Fruit fly (Drosophila melanogaster) whole organism, pupa: Measurements from ENCODE around the gene kst.

Experiments
- CG10348 ChIP-seq: fragments of 200-800 bp; sonication (Bioruptor generic); IDR thresholded peaks from 2 replicates; pipeline ENCODE4 v1.3.6; 2022; ENCODE audit warnings: missing biosample characterization, missing genetic modification characterization
- CG12605 ChIP-seq: fragments of 200-800 bp; sonication (Bioruptor generic); IDR thresholded peaks from 2 replicates; pipeline ENCODE4 v1.3.6; 2022; ENCODE audit warnings: missing biosample characterization, missing genetic modification characterization
- CG13204 ChIP-seq: fragments of 200-800 bp; sonication (Bioruptor generic); optimal IDR thresholded peaks from 2 replicates; lab custom pipeline; 2018; ENCODE audit warnings: missing biosample characterization, mild to moderate bottlenecking, missing genetic modification characterization, moderate library complexity
- CG15710 ChIP-seq: fragments of 200-800 bp; sonication (Bioruptor generic); optimal IDR thresholded peaks from 2 replicates; lab custom pipeline; 2018; ENCODE audit warnings: missing biosample characterization, mild to moderate bottlenecking, missing genetic modification characterization, moderate library complexity
- CG17806 ChIP-seq: fragments of 200-800 bp; sonication (Bioruptor generic); optimal IDR thresholded peaks from 2 replicates; lab custom pipeline; 2018; ENCODE audit warnings: missing biosample characterization, mild to moderate bottlenecking, missing genetic modification characterization, moderate library complexity
- CG4496 ChIP-seq: fragments of 200-800 bp; sonication (Bioruptor generic); IDR thresholded peaks from 3 replicates; pipeline ENCODE4 v1.3.6; 2022; ENCODE audit warnings: missing biosample characterization, missing genetic modification characterization
- CG8159 ChIP-seq: fragments of 200-800 bp; sonication (Bioruptor generic); optimal IDR thresholded peaks from 3 replicates; lab custom pipeline; 2018; ENCODE audit warnings: missing biosample characterization, mild to moderate bottlenecking, missing genetic modification characterization, moderate library complexity
- CG9948 ChIP-seq: fragments of 200-800 bp; sonication (Bioruptor generic); optimal IDR thresholded peaks from 2 replicates; lab custom pipeline; 2018; ENCODE audit warnings: missing biosample characterization, mild to moderate bottlenecking, missing genetic modification characterization, moderate library complexity
- D1 ChIP-seq: fragments of 200-800 bp; sonication (Bioruptor generic); optimal IDR thresholded peaks from 2 replicates; lab custom pipeline; 2018; ENCODE audit warnings: missing biosample characterization, mild to moderate bottlenecking, missing genetic modification characterization, moderate library complexity
- Pif1A ChIP-seq: fragments of 200-800 bp; sonication (Bioruptor generic); optimal IDR thresholded peaks from 3 replicates; lab custom pipeline; 2016; ENCODE audit warnings: missing biosample characterization, missing genetic modification characterization
- Pif1B ChIP-seq: fragments of 200-800 bp; sonication (Bioruptor generic); optimal IDR thresholded peaks from 3 replicates; lab custom pipeline; 2016; ENCODE audit warnings: missing biosample characterization, missing genetic modification characterization
- Snoo ChIP-seq: fragments of 200-800 bp; sonication (Bioruptor generic); optimal IDR thresholded peaks from 3 replicates; lab custom pipeline; 2017; ENCODE audit warnings: missing biosample characterization, mild to moderate bottlenecking, missing genetic modification characterization, inconsistent platforms
- gl ChIP-seq: fragments of 200-800 bp; sonication (Bioruptor generic); optimal IDR thresholded peaks from 2 replicates; lab custom pipeline; 2018; ENCODE audit warnings: missing biosample characterization, mild to moderate bottlenecking, missing genetic modification characterization

- TF ChIP-seq Snoo (tag; lab: Kevin White, UChicago) (no peak), CG4496 (no peak), CG17806 (no peak), D1 (tag; lab: Kevin White, UChicago) (no peak), CG15710 (tag; lab: Kevin White, UChicago) (no peak), CG8159 (tag; lab: Kevin White, UChicago) (no peak), CG9948 (no peak), CG10348 (GFP tag; lab: Robert Waterston, UW) (no peak), CG13204 (no peak), CG12605 (GFP tag; lab: Robert Waterston, UW) (no peak), gl (tag; lab: Kevin White, UChicago) (no peak), Pif1A (GFP tag; lab: Kevin White, UChicago) (no peak), Pif1B (no peak)
These were observed 6.9 kb upstream of the kst start, which contains the start of gene CG14961 for dm6 chr3L:3329763-3330162.
